Fruit fly (Drosophila melanogaster) S2 (cell line): ENCODE measurements around the gene nkd.

ENCODE experiments used
- CG8478 ChIP-seq: fragments of >200 bp; optimal IDR thresholded peaks from 2 replicates; lab custom pipeline; 2018
- CTCF ChIP-seq, 2 experiments: fragments of >200 bp; optimal IDR thresholded peaks; 2 replicates each; lab custom pipeline; 2018

The nkd gene

dm6 chr3L:19078444-19078843, 33.2 kb upstream of the nkd start:
- TF ChIP-seq CG8478 (lab: Kevin White, UChicago) (no peak), CTCF (optimal IDR thresholded peaks at IDR 0.05; lab: Kevin White, UChicago) (no peak)

- no peak for TF ChIP-seq CG8478 (lab: Kevin White, UChicago)
- no peak for TF ChIP-seq CTCF (optimal IDR thresholded peaks at IDR 0.05; lab: Kevin White, UChicago)
Observed at dm6 chr3L:19075976-19076375, 30.7 kb upstream of the nkd start.

DNA sequence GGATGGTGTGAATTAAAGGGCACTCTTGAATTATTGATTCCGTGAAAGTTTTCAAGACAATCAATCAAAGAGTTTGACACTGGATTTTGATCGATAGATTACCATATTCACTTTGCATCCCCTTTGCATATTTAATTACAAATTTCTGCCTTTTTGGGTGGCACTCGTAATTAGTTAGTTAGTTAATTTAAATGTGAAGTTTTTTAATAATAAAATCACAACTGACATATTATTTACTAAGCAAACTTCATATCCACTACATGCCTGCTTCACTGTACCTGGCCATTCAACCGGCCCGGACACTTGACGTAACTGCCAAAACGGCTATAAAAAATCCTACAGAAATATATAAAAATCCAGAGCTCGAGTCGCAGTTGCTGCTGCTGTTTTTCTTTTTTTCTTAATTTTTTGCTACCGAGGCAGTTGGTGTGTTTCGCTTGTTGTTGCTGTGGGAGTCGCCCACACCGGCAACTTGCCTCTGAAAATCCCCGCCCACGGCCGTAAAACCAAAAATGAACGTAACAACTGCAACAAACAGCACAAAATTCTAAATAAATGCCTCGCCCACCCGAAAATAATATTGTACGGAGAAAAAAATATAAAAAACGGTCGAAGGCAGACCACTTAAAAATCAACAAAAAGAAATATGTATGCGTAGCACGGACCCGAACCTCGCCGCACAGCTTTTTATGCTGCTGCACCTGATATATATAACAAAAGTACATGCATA, 29.6 kb upstream of the nkd start:
- TF ChIP-seq CG8478 (lab: Kevin White, UChicago) (no peak), CTCF (optimal IDR thresholded peaks at IDR 0.05; lab: Kevin White, UChicago) (no peak)

- TF ChIP-seq CTCF (optimal IDR thresholded peaks at IDR 0.05; lab: Kevin White, UChicago) (no peak), CG8478 (lab: Kevin White, UChicago) (no peak)
Observed at dm6 chr3L:19073909-19074239, 28.6 kb upstream of the nkd start.

DNA sequence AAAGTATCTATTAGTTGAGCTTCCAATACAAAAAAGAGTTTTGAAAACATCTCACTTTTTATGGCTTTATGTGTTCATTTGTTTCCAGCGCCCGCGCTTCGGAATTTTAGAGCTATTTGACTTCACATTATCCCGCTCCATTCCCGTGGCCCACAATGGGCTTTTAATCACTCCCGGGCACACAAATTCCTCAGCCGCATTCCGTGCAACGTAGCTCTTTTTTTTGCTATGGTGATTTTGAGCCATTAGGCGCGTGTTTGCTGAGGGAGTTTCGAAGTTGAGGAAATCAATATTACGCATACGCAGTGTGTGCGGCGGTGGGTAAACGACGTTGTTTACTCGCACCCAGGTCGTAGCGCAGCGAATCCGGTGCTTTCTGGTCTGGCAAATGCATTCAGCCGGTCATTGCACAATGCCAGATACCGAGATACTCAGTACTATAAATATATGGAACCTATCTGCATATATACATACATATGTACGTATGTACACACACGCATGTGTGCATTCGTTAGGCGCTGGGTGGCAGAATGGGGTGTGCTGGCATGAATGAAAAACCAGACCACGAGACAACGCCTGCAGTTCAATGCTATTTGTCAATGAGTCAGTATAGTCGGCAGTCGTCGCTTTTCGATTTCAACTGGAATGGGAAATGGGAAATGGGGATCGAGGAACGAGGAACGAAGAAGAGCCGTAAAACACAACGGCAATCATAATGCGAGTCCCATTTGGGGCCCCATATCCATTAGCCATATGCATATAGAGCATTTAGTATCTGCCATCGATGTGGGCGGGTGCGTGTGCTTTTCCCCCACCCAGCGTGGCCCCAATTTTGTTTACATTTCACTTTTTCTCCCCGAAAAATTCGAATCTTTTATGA, 28.0 kb upstream of the nkd start:
- TF ChIP-seq CG8478 (lab: Kevin White, UChicago) (no peak), CTCF (optimal IDR thresholded peaks at IDR 0.05; lab: Kevin White, UChicago) (no peak)

DNA sequence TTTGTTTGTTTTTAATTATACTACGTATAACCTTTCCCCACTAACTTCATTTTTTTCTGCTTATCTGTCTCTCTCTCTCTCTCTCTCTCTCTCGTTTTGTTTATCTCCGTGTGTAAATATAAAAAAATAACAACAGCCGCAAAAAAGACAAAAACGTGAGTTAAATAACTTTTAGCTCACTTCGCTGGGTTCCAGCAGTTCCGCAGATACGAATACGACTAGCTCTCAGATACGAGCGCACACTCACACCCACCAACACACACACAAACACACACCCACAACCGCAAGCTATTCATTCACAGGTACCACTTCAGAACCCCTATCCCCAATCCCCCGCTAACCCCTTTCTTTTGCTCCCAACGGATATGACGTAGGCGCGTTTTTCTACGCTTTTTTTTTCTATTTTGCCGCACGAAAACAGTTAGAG, 26.9 kb upstream of the nkd start:
- TF ChIP-seq CG8478 (lab: Kevin White, UChicago) (no peak), CTCF (optimal IDR thresholded peaks at IDR 0.05; lab: Kevin White, UChicago) (no peak)

dm6 chr3L:19071173-19071844, 26.1 kb upstream of the nkd start:
- TF ChIP-seq CTCF (optimal IDR thresholded peaks at IDR 0.05; lab: Kevin White, UChicago), result no peak
- no peak for TF ChIP-seq CG8478 (lab: Kevin White, UChicago)

dm6 chr3L:19063410-19063752, 18.1 kb upstream of the nkd start:
- TF ChIP-seq CTCF (optimal IDR thresholded peaks at IDR 0.05; lab: Kevin White, UChicago) (no peak), CG8478 (lab: Kevin White, UChicago) (no peak)

DNA sequence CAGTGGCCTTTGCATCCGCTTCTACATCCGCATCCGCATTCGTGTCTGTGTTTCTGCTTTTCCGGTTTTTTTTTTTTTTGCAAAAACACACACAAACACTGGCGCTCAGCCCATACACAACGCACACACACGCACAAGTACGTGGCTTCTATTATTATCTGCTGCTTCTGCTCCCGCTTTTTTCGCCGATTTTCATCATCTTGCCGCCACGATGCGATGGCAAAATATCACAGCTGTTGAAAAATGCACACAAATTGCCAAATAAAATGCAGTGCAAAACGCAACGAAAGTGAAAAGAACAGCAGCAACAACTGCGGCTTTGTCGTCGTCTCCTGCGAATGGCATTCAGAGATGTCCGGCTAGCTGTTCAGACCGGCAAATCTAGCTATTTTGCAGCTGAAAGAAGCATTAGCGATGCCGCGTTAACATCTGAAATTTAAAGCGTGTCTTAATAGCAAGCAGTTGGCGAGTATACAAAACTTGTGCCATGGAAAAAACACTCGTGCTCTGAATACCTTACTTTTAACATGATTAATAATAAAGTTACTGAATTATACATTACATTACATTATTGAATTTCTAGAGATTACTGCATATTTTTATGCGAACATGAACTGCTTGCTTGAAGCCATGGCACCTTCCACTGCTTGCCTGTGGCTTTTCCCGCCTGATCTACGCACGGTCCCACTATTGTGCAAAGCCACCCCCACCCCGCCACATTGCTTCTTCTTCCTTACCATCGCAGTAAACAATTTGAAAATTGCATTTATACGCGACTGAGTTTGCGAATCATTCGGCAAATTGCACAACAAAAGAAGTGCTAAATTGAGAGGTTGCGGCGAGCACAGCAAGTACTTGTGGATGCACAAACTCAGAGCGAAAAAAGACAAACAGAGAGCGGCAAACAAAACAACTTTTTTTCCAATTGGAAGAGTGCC, 17.5 kb upstream of the nkd start, which contains the start of the genes Ugt316A1 and Sfxn2:
Gene Ugt316A1 (minus strand): TSS at position 345 of the 938 bp plus-strand sequence.
Gene Sfxn2 (plus strand): TSS at position 694 of the 938 bp plus-strand sequence.
- TF ChIP-seq CG8478 (lab: Kevin White, UChicago) (no peak), CTCF (optimal IDR thresholded peaks at IDR 0.05; lab: Kevin White, UChicago) (peak; percentile 56 to 60)

DNA sequence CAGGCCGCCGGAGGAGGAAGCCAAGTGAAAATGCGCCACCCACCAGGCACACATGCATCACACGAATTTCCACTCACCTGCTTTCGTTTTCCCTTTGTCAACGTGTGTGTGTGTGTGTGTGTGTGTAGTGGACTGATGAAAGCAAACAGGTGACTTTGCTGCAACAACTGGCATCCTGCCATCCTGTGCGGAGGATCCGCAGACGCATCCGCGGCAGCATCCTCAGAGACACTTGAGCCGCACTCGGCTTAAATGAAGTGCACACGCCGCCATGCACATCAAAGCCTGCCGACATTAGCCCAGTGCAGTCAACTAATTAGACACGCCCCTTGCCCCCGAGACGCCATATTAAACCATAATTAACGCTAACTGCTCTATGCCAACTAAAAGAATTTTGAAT, 13.6 kb upstream of the nkd start:
- no peak for TF ChIP-seq CG8478 (lab: Kevin White, UChicago)
- no peak for TF ChIP-seq CTCF (optimal IDR thresholded peaks at IDR 0.05; lab: Kevin White, UChicago)

dm6 chr3L:19056857-19057324, 11.6 kb upstream of the nkd start:
- no peak for TF ChIP-seq CTCF (optimal IDR thresholded peaks at IDR 0.05; lab: Kevin White, UChicago)
- TF ChIP-seq CG8478 (lab: Kevin White, UChicago), result no peak

dm6 chr3L:19055064-19055463, 9.8 kb upstream of the nkd start:
- TF ChIP-seq CTCF (optimal IDR thresholded peaks at IDR 0.05; lab: Kevin White, UChicago) (no peak), CG8478 (lab: Kevin White, UChicago) (no peak)

DNA sequence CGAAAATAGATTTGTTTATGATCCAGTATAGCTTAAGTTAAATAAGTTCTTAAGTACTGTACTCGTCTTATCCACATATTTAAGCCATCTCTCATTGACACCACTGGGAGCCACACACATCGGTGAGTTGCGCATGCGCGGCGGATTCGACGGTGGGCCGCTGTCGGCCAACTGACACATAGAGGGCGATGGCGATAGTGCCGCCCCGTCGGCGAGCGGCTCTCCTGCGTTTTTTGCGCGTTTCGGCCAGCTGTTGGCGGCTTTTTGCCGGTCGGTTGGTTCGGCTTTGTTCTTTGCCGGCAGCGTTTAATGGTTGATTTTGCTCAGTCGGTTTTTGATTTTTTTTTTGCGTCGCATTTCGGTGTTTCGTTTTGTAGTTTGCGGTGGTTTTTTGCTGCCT, 9.0 kb upstream of the nkd start:
- TF ChIP-seq CG8478 (lab: Kevin White, UChicago) (no peak), CTCF (optimal IDR thresholded peaks at IDR 0.05; lab: Kevin White, UChicago) (peak; percentile 33 to 37)
